Worm (Caenorhabditis elegans) whole organism, mixed stage, embryonic: ENCODE measurements around the gene F54F7.14.

Source experiments
- blmp-1 ChIP-seq: fragments of 150-350 bp; optimal IDR thresholded peaks from 2 replicates; lab custom pipeline; 2014; ENCODE audit warnings: missing biosample characterization, missing genetic modification characterization
- sptf-1 ChIP-seq: sonication (generic microtip); optimal IDR thresholded peaks from 2 replicates; lab custom pipeline; 2017; ENCODE audit warnings: mild to moderate bottlenecking, missing genetic modification characterization, moderate library complexity, missing compliant biosample characterization

- TF ChIP-seq blmp-1 = no peak
- TF ChIP-seq sptf-1 (tag; lab: Kevin White, UChicago) = no peak
Measured at ce11 chrX:11850082-11850481, 590 bp upstream of the F54F7.14 start, which contains the start of gene F54F7.3.
